Fruit fly (Drosophila melanogaster) whole organism, embryonic: ENCODE measurements around the gene BG642167.

Experiments
- Abd-B ChIP-seq: fragments of 200-800 bp; sonication (Bioruptor generic); optimal IDR thresholded peaks from 2 replicates; lab custom pipeline; 2018; ENCODE audit warnings: missing biosample characterization, mild to moderate bottlenecking, missing genetic modification characterization, moderate library complexity
- Ada2b ChIP-seq: fragments of 200-800 bp; sonication (Bioruptor generic); IDR thresholded peaks from 2 replicates; pipeline ENCODE4 v1.3.6; 2022; ENCODE audit warnings: missing biosample characterization, missing genetic modification characterization
- Antp ChIP-seq: fragments of 200-800 bp; sonication (Bioruptor generic); optimal IDR thresholded peaks from 3 replicates; lab custom pipeline; 2016; ENCODE audit warnings: missing biosample characterization, missing genetic modification characterization
- BtbVII ChIP-seq: fragments of 200-800 bp; sonication (Bioruptor generic); optimal IDR thresholded peaks from 3 replicates; lab custom pipeline; 2017; ENCODE audit warnings: missing biosample characterization, mild to moderate bottlenecking, missing genetic modification characterization
- CG10209 ChIP-seq: fragments of 200-800 bp; sonication (Bioruptor generic); optimal IDR thresholded peaks from 3 replicates; lab custom pipeline; 2017; ENCODE audit warnings: missing biosample characterization, mild to moderate bottlenecking, missing genetic modification characterization, missing genetic modification reagents
- CG10431 ChIP-seq: fragments of 200-800 bp; sonication (Bioruptor generic); optimal IDR thresholded peaks from 3 replicates; lab custom pipeline; 2018; ENCODE audit warnings: missing biosample characterization, mild to moderate bottlenecking, missing genetic modification characterization
- CG12299 ChIP-seq: fragments of 200-800 bp; sonication (Bioruptor generic); optimal IDR thresholded peaks from 2 replicates; lab custom pipeline; 2018; ENCODE audit warnings: missing biosample characterization, mild to moderate bottlenecking, missing genetic modification characterization
- CG12391 ChIP-seq: fragments of 200-800 bp; sonication (Bioruptor generic); optimal IDR thresholded peaks from 3 replicates; lab custom pipeline; 2018; ENCODE audit warnings: missing biosample characterization, mild to moderate bottlenecking, missing genetic modification characterization, moderate library complexity
- CG12744 ChIP-seq: fragments of 200-800 bp; sonication (Bioruptor generic); optimal IDR thresholded peaks from 2 replicates; lab custom pipeline; 2016; ENCODE audit warnings: missing biosample characterization, missing genetic modification characterization
- CG13775 ChIP-seq: fragments of 200-800 bp; sonication (Bioruptor generic); optimal IDR thresholded peaks from 3 replicates; lab custom pipeline; 2017; ENCODE audit warnings: missing biosample characterization, mild to moderate bottlenecking, missing genetic modification characterization
- CG15011 ChIP-seq: fragments of 200-800 bp; sonication (Bioruptor generic); optimal IDR thresholded peaks from 3 replicates; lab custom pipeline; 2018; ENCODE audit warnings: missing biosample characterization, mild to moderate bottlenecking, missing genetic modification characterization
- CG31224 ChIP-seq: fragments of 200-800 bp; sonication (Bioruptor generic); IDR thresholded peaks from 2 replicates; pipeline ENCODE4 v1.3.6; 2022; ENCODE audit warnings: missing biosample characterization, missing genetic modification characterization
- CG3995 ChIP-seq: fragments of 200-800 bp; sonication (Bioruptor generic); optimal IDR thresholded peaks from 3 replicates; lab custom pipeline; 2016; ENCODE audit warnings: missing biosample characterization, missing genetic modification characterization
- CG42726 ChIP-seq: fragments of 200-800 bp; sonication (Bioruptor generic); IDR thresholded peaks from 2 replicates; pipeline ENCODE4 v1.3.6; 2022; ENCODE audit warnings: missing biosample characterization, missing genetic modification characterization; ENCODE audit not compliant: partially characterized antibody
- CG43689 ChIP-seq: fragments of 200-800 bp; sonication (Bioruptor generic); IDR thresholded peaks from 2 replicates; pipeline ENCODE4 v1.3.6; 2022; ENCODE audit warnings: missing biosample characterization, missing genetic modification characterization
- CG4424 ChIP-seq: fragments of 200-800 bp; sonication (Bioruptor generic); optimal IDR thresholded peaks from 3 replicates; lab custom pipeline; 2016; ENCODE audit warnings: missing biosample characterization, missing genetic modification characterization
- CG5180 ChIP-seq: fragments of 200-800 bp; sonication (Bioruptor generic); optimal IDR thresholded peaks from 3 replicates; lab custom pipeline; 2017; ENCODE audit warnings: missing biosample characterization, missing genetic modification characterization, mild to moderate bottlenecking, moderate library complexity, missing genetic modification reagents
- CG6175 ChIP-seq: fragments of 200-800 bp; sonication (Bioruptor generic); IDR thresholded peaks from 3 replicates; pipeline ENCODE4 v1.3.6; 2022; ENCODE audit warnings: missing biosample characterization, missing genetic modification characterization
- CG7745 ChIP-seq: fragments of 200-800 bp; sonication (Bioruptor generic); optimal IDR thresholded peaks from 2 replicates; lab custom pipeline; 2018; ENCODE audit warnings: missing biosample characterization, mild to moderate bottlenecking, missing genetic modification characterization, moderate library complexity
- CG8290 ChIP-seq, 3 experiments: fragments of 200-800 bp; sonication (Bioruptor generic); optimal IDR thresholded peaks; 2 replicates each; lab custom pipeline; 2016 to 2019; ENCODE audit warnings: missing biosample characterization in 3 of 3, missing genetic modification characterization in 3 of 3, mild to moderate bottlenecking in 2 of 3, moderate library complexity in 1 of 3
- CG8478 ChIP-seq: fragments of >200 bp; optimal IDR thresholded peaks from 2 replicates; lab custom pipeline; 2018
- D19B ChIP-seq: fragments of 200-800 bp; sonication (Bioruptor generic); optimal IDR thresholded peaks from 2 replicates; lab custom pipeline; 2017; ENCODE audit warnings: missing biosample characterization, mild to moderate bottlenecking, missing genetic modification characterization
- Doc2 ChIP-seq: fragments of 200-800 bp; sonication (Bioruptor generic); IDR thresholded peaks from 2 replicates; pipeline ENCODE4 v1.3.6; 2022; ENCODE audit warnings: missing biosample characterization, missing genetic modification characterization
- H15 ChIP-seq: fragments of 200-800 bp; sonication (Bioruptor generic); IDR thresholded peaks from 3 replicates; pipeline ENCODE4 v1.3.6; 2022; ENCODE audit warnings: missing biosample characterization, missing genetic modification characterization
- HLH54F ChIP-seq: fragments of 200-800 bp; sonication (Bioruptor generic); optimal IDR thresholded peaks from 3 replicates; lab custom pipeline; 2016; ENCODE audit warnings: missing biosample characterization, missing genetic modification characterization
- MBD-R2 ChIP-seq: fragments of 200-800 bp; sonication (Bioruptor generic); IDR thresholded peaks from 2 replicates; pipeline ENCODE4 v1.3.6; 2022; ENCODE audit warnings: missing biosample characterization, missing genetic modification characterization
- Mes4 ChIP-seq: fragments of 200-800 bp; sonication (Bioruptor generic); optimal IDR thresholded peaks from 2 replicates; lab custom pipeline; 2016; ENCODE audit warnings: missing biosample characterization, missing genetic modification characterization
- NfI ChIP-seq: fragments of 200-800 bp; sonication (Bioruptor generic); optimal IDR thresholded peaks from 3 replicates; lab custom pipeline; 2018; ENCODE audit warnings: missing biosample characterization, mild to moderate bottlenecking, missing genetic modification characterization, moderate library complexity
- Ravus ChIP-seq: fragments of 200-800 bp; sonication (Bioruptor generic); IDR thresholded peaks from 2 replicates; pipeline ENCODE4 v1.3.6; 2022; ENCODE audit warnings: missing biosample characterization, missing genetic modification characterization
- Spps ChIP-seq: fragments of 200-800 bp; sonication (Bioruptor generic); optimal IDR thresholded peaks from 2 replicates; lab custom pipeline; 2018; ENCODE audit warnings: missing biosample characterization, mild to moderate bottlenecking, missing genetic modification characterization
- Stat92E ChIP-seq, 3 experiments: fragments of >200 bp in 2 of 3; fragments of 200-800 bp in 1 of 3; sonication (Bioruptor generic) in 1 of 3; optimal IDR thresholded peaks; 2 replicates each; lab custom pipeline; 2017 to 2019; ENCODE audit warnings: missing biosample characterization in 3 of 3, missing genetic modification characterization in 3 of 3, mild to moderate bottlenecking in 1 of 3, moderate library complexity in 1 of 3
- TFAM ChIP-seq: fragments of 200-800 bp; sonication (Bioruptor generic); optimal IDR thresholded peaks from 2 replicates; lab custom pipeline; 2017; ENCODE audit warnings: missing biosample characterization, missing genetic modification characterization, inconsistent platforms
- bigmax ChIP-seq: fragments of 200-800 bp; sonication (Bioruptor generic); optimal IDR thresholded peaks from 2 replicates; lab custom pipeline; 2018; ENCODE audit warnings: missing biosample characterization, mild to moderate bottlenecking, missing genetic modification characterization
- chinmo ChIP-seq: fragments of 200-800 bp; sonication (Bioruptor generic); IDR thresholded peaks from 4 replicates; pipeline ENCODE4 v1.3.6; 2022; ENCODE audit warnings: missing biosample characterization, missing genetic modification characterization; ENCODE audit not compliant: partially characterized antibody
- chm ChIP-seq: fragments of 200-800 bp; sonication (Bioruptor generic); IDR thresholded peaks from 2 replicates; pipeline ENCODE4 v1.3.6; 2022; ENCODE audit warnings: missing biosample characterization, missing genetic modification characterization
- disco-r ChIP-seq: fragments of 200-800 bp; sonication (Bioruptor generic); optimal IDR thresholded peaks from 2 replicates; lab custom pipeline; 2016; ENCODE audit warnings: missing biosample characterization, missing genetic modification characterization
- dmrt99B ChIP-seq: fragments of 200-800 bp; sonication (Bioruptor generic); optimal IDR thresholded peaks from 2 replicates; lab custom pipeline; 2018; ENCODE audit warnings: missing biosample characterization, mild to moderate bottlenecking, missing genetic modification characterization, moderate library complexity
- dpn ChIP-seq, 2 experiments: fragments of 200-800 bp; sonication (Bioruptor generic); optimal IDR thresholded peaks; 3 replicates each; lab custom pipeline; 2016; ENCODE audit warnings: missing biosample characterization in 2 of 2, missing genetic modification characterization in 2 of 2
- ems ChIP-seq: fragments of 200-800 bp; sonication (Bioruptor generic); optimal IDR thresholded peaks from 3 replicates; lab custom pipeline; 2016; ENCODE audit warnings: missing biosample characterization, missing genetic modification characterization
- gsb-n ChIP-seq: fragments of 200-800 bp; sonication (Bioruptor generic); optimal IDR thresholded peaks from 3 replicates; lab custom pipeline; 2018; ENCODE audit warnings: missing biosample characterization, mild to moderate bottlenecking, missing genetic modification characterization
- gt ChIP-seq: fragments of 200-800 bp; sonication (Bioruptor generic); IDR thresholded peaks from 2 replicates; pipeline ENCODE4 v1.3.6; 2022; ENCODE audit warnings: missing biosample characterization, missing genetic modification characterization
- ham ChIP-seq: fragments of 200-800 bp; sonication (Bioruptor generic); IDR thresholded peaks from 2 replicates; pipeline ENCODE4 v1.3.6; 2022; ENCODE audit warnings: missing biosample characterization, missing genetic modification characterization
- insv ChIP-seq, 2 experiments: fragments of 200-800 bp; sonication (Bioruptor generic); optimal IDR thresholded peaks; 3 replicates each; lab custom pipeline; 2016 to 2018; ENCODE audit warnings: missing biosample characterization in 2 of 2, missing genetic modification characterization in 2 of 2
- kah ChIP-seq: fragments of 200-800 bp; sonication (Bioruptor generic); optimal IDR thresholded peaks from 2 replicates; lab custom pipeline; 2018; ENCODE audit warnings: missing biosample characterization, mild to moderate bottlenecking, missing genetic modification characterization
- mld ChIP-seq: fragments of 200-800 bp; sonication (Bioruptor generic); IDR thresholded peaks from 3 replicates; pipeline ENCODE4 v1.3.6; 2022; ENCODE audit warnings: missing biosample characterization, missing genetic modification characterization; ENCODE audit not compliant: partially characterized antibody
- nom ChIP-seq: fragments of 200-800 bp; sonication (Bioruptor generic); optimal IDR thresholded peaks from 2 replicates; lab custom pipeline; 2017; ENCODE audit warnings: missing biosample characterization, missing genetic modification characterization, mild to moderate bottlenecking, moderate library complexity, missing genetic modification reagents
- p53 ChIP-seq: fragments of 200-800 bp; sonication (Bioruptor generic); optimal IDR thresholded peaks from 2 replicates; lab custom pipeline; 2016; ENCODE audit warnings: missing biosample characterization, missing genetic modification characterization
- pho ChIP-seq: fragments of 200-800 bp; sonication (Bioruptor generic); optimal IDR thresholded peaks from 2 replicates; lab custom pipeline; 2016; ENCODE audit warnings: missing biosample characterization, missing genetic modification characterization
- salm ChIP-seq: fragments of 200-800 bp; sonication (Bioruptor generic); optimal IDR thresholded peaks from 2 replicates; lab custom pipeline; 2018; ENCODE audit warnings: missing biosample characterization, mild to moderate bottlenecking, missing genetic modification characterization
- sna ChIP-seq: fragments of 200-800 bp; sonication (Bioruptor generic); IDR thresholded peaks from 2 replicates; pipeline ENCODE4 v1.3.6; 2022; ENCODE audit warnings: missing biosample characterization, missing genetic modification characterization; ENCODE audit not compliant: partially characterized antibody
- sug ChIP-seq: fragments of 200-800 bp; optimal IDR thresholded peaks from 2 replicates; lab custom pipeline; 2019; ENCODE audit warnings: missing biosample characterization, mild to moderate bottlenecking, missing genetic modification characterization, moderate library complexity

Gene BG642167

DNA sequence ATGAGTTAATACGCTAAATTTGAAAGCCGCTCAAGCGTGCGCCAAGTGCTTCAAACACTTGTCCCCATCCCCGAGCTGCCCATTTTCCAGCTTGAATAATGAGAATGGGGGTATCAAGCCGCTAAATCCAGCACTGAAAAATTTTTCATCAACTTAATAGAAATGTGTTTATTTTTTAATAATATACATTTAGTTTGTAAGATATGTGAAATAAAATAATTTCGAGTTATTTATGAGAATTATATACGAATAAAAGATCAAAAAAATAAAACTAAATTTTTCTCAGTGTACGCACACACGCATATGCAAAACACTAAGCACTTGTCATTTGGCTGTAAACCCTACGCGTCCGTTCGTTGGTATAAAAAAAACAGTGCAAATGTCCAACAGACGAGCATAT lies 48.6 kb downstream of the BG642167 start (continued):
- no peak for TF ChIP-seq CG4424 (GFP tag; lab: Kevin White, UChicago)
- no peak for TF ChIP-seq dpn (GFP tag; optimal IDR thresholded peaks at IDR 0.05; lab: Kevin White, UChicago)
- no peak for TF ChIP-seq kah
- TF ChIP-seq gsb-n: no peak
- no peak for TF ChIP-seq CG10431 (GFP tag; lab: Kevin White, UChicago)
- TF ChIP-seq dmrt99B (tag; lab: Kevin White, UChicago): peak; percentile 35
- no peak for TF ChIP-seq CG12744
- TF ChIP-seq Antp (GFP tag; lab: Kevin White, UChicago): no peak
- TF ChIP-seq TFAM (GFP tag; lab: Kevin White, UChicago): no peak
- no peak for TF ChIP-seq CG12299 (tag; lab: Kevin White, UChicago)
- no peak for TF ChIP-seq ham (GFP tag; lab: Robert Waterston, UW)
- no peak for TF ChIP-seq CG6175 (GFP tag; lab: Robert Waterston, UW)
- no peak for TF ChIP-seq Spps (tag; lab: Kevin White, UChicago)
- no peak for TF ChIP-seq chinmo (GFP tag; lab: Robert Waterston, UW)
- no peak for TF ChIP-seq bigmax (GFP tag; lab: Kevin White, UChicago)
- TF ChIP-seq Doc2 (GFP tag; lab: Robert Waterston, UW): no peak
- TF ChIP-seq H15 (GFP tag; lab: Robert Waterston, UW): no peak
- TF ChIP-seq CG10209 (GFP tag; lab: Kevin White, UChicago): no peak
- TF ChIP-seq mld (GFP tag; lab: Robert Waterston, UW): no peak
- no peak for TF ChIP-seq sna (GFP tag; lab: Robert Waterston, UW)
- no peak for TF ChIP-seq CG13775 (GFP tag; lab: Kevin White, UChicago)
- TF ChIP-seq p53 (GFP tag; lab: Kevin White, UChicago): no peak
- no peak for TF ChIP-seq Abd-B (GFP tag; lab: Kevin White, UChicago)
- TF ChIP-seq CG43689 (GFP tag; lab: Robert Waterston, UW): no peak
- no peak for TF ChIP-seq Ravus (GFP tag; lab: Robert Waterston, UW)
- no peak for TF ChIP-seq nom (GFP tag; lab: Kevin White, UChicago)
- TF ChIP-seq Mes4 (GFP tag; lab: Kevin White, UChicago): no peak
- no peak for TF ChIP-seq insv (GFP tag; optimal IDR thresholded peaks at IDR 0.05; lab: Kevin White, UChicago)
- TF ChIP-seq Ada2b (GFP tag; lab: Robert Waterston, UW): peak; percentile 46; the same call in 1 of the 2 replicates
- TF ChIP-seq sug: no peak
- TF ChIP-seq CG8290 (GFP tag; optimal IDR thresholded peaks at IDR 0.05; lab: Kevin White, UChicago): no peak
- TF ChIP-seq CG8290 (tag; optimal IDR thresholded peaks at IDR 0.05; lab: Kevin White, UChicago): no peak
- no peak for TF ChIP-seq disco-r (GFP tag; lab: Kevin White, UChicago)
- no peak for TF ChIP-seq CG15011 (GFP tag; lab: Kevin White, UChicago)
- no peak for TF ChIP-seq ems
- TF ChIP-seq Stat92E (GFP tag; optimal IDR thresholded peaks at IDR 0.05; lab: Kevin White, UChicago): no peak
- TF ChIP-seq BtbVII: peak; percentile 20
- TF ChIP-seq CG31224 (GFP tag; lab: Robert Waterston, UW): no peak
- no peak for TF ChIP-seq CG8478 (lab: Kevin White, UChicago)
- no peak for TF ChIP-seq CG7745
- peak; percentile 3 for TF ChIP-seq CG12391 (tag; lab: Kevin White, UChicago)
- TF ChIP-seq CG42726 (GFP tag; lab: Robert Waterston, UW): no peak
- no peak for TF ChIP-seq D19B (GFP tag; lab: Kevin White, UChicago)
- TF ChIP-seq NfI (GFP tag; lab: Kevin White, UChicago): no peak
- TF ChIP-seq chm (GFP tag; lab: Robert Waterston, UW): no peak
- TF ChIP-seq gt (GFP tag; lab: Robert Waterston, UW): no peak
- TF ChIP-seq HLH54F (GFP tag; lab: Kevin White, UChicago): no peak
- TF ChIP-seq CG5180 (GFP tag; lab: Kevin White, UChicago): no peak
- no peak for TF ChIP-seq pho (GFP tag; lab: Kevin White, UChicago)
- no peak for TF ChIP-seq salm
- TF ChIP-seq CG3995 (GFP tag; lab: Kevin White, UChicago): no peak
- TF ChIP-seq MBD-R2 (GFP tag; lab: Robert Waterston, UW): no peak
